Fruit fly (Drosophila melanogaster) whole organism, embryonic: ENCODE data around the gene CG1024.

ENCODE experiments used
- Atf3 ChIP-seq: fragments of 200-800 bp; sonication (Bioruptor generic); optimal IDR thresholded peaks from 3 replicates; lab custom pipeline; 2016; ENCODE audit warnings: missing biosample characterization, missing genetic modification characterization
- Atf6 ChIP-seq: fragments of 200-800 bp; sonication (Bioruptor generic); IDR thresholded peaks from 2 replicates; pipeline ENCODE4 v1.3.6; 2022; ENCODE audit warnings: missing biosample characterization, missing genetic modification characterization
- CG10267 ChIP-seq: fragments of 200-800 bp; sonication (Bioruptor generic); optimal IDR thresholded peaks from 2 replicates; lab custom pipeline; 2018; ENCODE audit warnings: missing biosample characterization, mild to moderate bottlenecking, missing genetic modification characterization, moderate library complexity
- CG11093 ChIP-seq: fragments of 200-800 bp; sonication (Bioruptor generic); IDR thresholded peaks from 3 replicates; pipeline ENCODE4 v1.3.6; 2022; ENCODE audit warnings: missing biosample characterization, missing genetic modification characterization
- CG11398 ChIP-seq: fragments of 200-800 bp; sonication (Bioruptor generic); optimal IDR thresholded peaks from 2 replicates; lab custom pipeline; 2016; ENCODE audit warnings: missing biosample characterization, missing genetic modification characterization
- CG11504 ChIP-seq: fragments of 200-800 bp; sonication (Bioruptor generic); optimal IDR thresholded peaks from 3 replicates; lab custom pipeline; 2019; ENCODE audit warnings: missing biosample characterization, mild to moderate bottlenecking, missing genetic modification characterization, moderate library complexity
- CG15073 ChIP-seq: fragments of 200-800 bp; sonication (Bioruptor generic); optimal IDR thresholded peaks from 2 replicates; lab custom pipeline; 2016; ENCODE audit warnings: missing biosample characterization, missing genetic modification characterization
- CG1602 ChIP-seq: fragments of 200-800 bp; sonication (Bioruptor generic); optimal IDR thresholded peaks from 3 replicates; lab custom pipeline; 2016; ENCODE audit warnings: missing biosample characterization, missing genetic modification characterization
- CG16863 ChIP-seq: fragments of 200-800 bp; sonication (Bioruptor generic); optimal IDR thresholded peaks from 3 replicates; lab custom pipeline; 2016; ENCODE audit warnings: missing biosample characterization, missing genetic modification characterization
- CG17359 ChIP-seq: fragments of 200-800 bp; sonication (Bioruptor generic); optimal IDR thresholded peaks from 3 replicates; lab custom pipeline; 2018; ENCODE audit warnings: missing biosample characterization, mild to moderate bottlenecking, missing genetic modification characterization, moderate library complexity
- CG34422 ChIP-seq: fragments of 200-800 bp; sonication (Bioruptor generic); IDR thresholded peaks from 3 replicates; pipeline ENCODE4 v1.3.6; 2022; ENCODE audit warnings: missing biosample characterization, missing genetic modification characterization
- CG42726 ChIP-seq: fragments of 200-800 bp; sonication (Bioruptor generic); IDR thresholded peaks from 2 replicates; pipeline ENCODE4 v1.3.6; 2022; ENCODE audit warnings: missing biosample characterization, missing genetic modification characterization; ENCODE audit not compliant: partially characterized antibody
- CG4328 ChIP-seq: fragments of 200-800 bp; sonication (Bioruptor generic); optimal IDR thresholded peaks from 3 replicates; lab custom pipeline; 2017; ENCODE audit warnings: missing biosample characterization, missing genetic modification reagents, missing genetic modification characterization
- CG4820 ChIP-seq: fragments of 200-800 bp; sonication (Bioruptor generic); optimal IDR thresholded peaks from 3 replicates; lab custom pipeline; 2016; ENCODE audit warnings: missing biosample characterization, missing genetic modification characterization
- CG6175 ChIP-seq: fragments of 200-800 bp; sonication (Bioruptor generic); IDR thresholded peaks from 3 replicates; pipeline ENCODE4 v1.3.6; 2022; ENCODE audit warnings: missing biosample characterization, missing genetic modification characterization
- CG6765 ChIP-seq: fragments of 200-800 bp; sonication (Bioruptor generic); optimal IDR thresholded peaks from 3 replicates; lab custom pipeline; 2017; ENCODE audit warnings: missing biosample characterization, mild to moderate bottlenecking, missing genetic modification characterization
- CG9215 ChIP-seq: fragments of 200-800 bp; sonication (Bioruptor generic); IDR thresholded peaks from 2 replicates; pipeline ENCODE4 v1.3.6; 2022; ENCODE audit warnings: missing biosample characterization, missing genetic modification characterization
- CG9437 ChIP-seq: fragments of 200-800 bp; sonication (Bioruptor generic); optimal IDR thresholded peaks from 2 replicates; lab custom pipeline; 2018; ENCODE audit warnings: missing biosample characterization, mild to moderate bottlenecking, missing genetic modification characterization
- CG9609 ChIP-seq: fragments of 200-800 bp; sonication (Bioruptor generic); optimal IDR thresholded peaks from 3 replicates; lab custom pipeline; 2016; ENCODE audit warnings: missing biosample characterization, missing genetic modification characterization
- CG9727 ChIP-seq: fragments of 200-800 bp; sonication (Bioruptor generic); optimal IDR thresholded peaks from 3 replicates; lab custom pipeline; 2017; ENCODE audit warnings: missing biosample characterization, mild to moderate bottlenecking, missing genetic modification characterization
- CG9817 ChIP-seq: fragments of 200-800 bp; sonication (Bioruptor generic); optimal IDR thresholded peaks from 2 replicates; lab custom pipeline; 2018; ENCODE audit warnings: missing biosample characterization, mild to moderate bottlenecking, missing genetic modification characterization, moderate library complexity
- D19B ChIP-seq: fragments of 200-800 bp; sonication (Bioruptor generic); optimal IDR thresholded peaks from 2 replicates; lab custom pipeline; 2017; ENCODE audit warnings: missing biosample characterization, mild to moderate bottlenecking, missing genetic modification characterization
- Dll ChIP-seq: fragments of 200-800 bp; sonication (Bioruptor generic); IDR thresholded peaks from 4 replicates; pipeline ENCODE4 v1.3.6; 2022; ENCODE audit warnings: missing biosample characterization, missing genetic modification characterization; ENCODE audit not compliant: partially characterized antibody
- Doc2 ChIP-seq: fragments of 200-800 bp; sonication (Bioruptor generic); IDR thresholded peaks from 2 replicates; pipeline ENCODE4 v1.3.6; 2022; ENCODE audit warnings: missing biosample characterization, missing genetic modification characterization
- Hmr ChIP-seq: fragments of 200-800 bp; sonication (Bioruptor generic); optimal IDR thresholded peaks from 3 replicates; lab custom pipeline; 2017; ENCODE audit warnings: mild to moderate bottlenecking, missing biosample characterization, missing genetic modification reagents, missing genetic modification characterization
- Hr51 ChIP-seq, 2 experiments: fragments of 200-800 bp; sonication (Bioruptor generic); optimal IDR thresholded peaks; 2 replicates in 1 of 2; 3 replicates in 1 of 2; lab custom pipeline; 2016 to 2018; ENCODE audit warnings: missing biosample characterization in 2 of 2, missing genetic modification characterization in 2 of 2, mild to moderate bottlenecking in 1 of 2, moderate library complexity in 1 of 2
- Hr78 ChIP-seq, 2 experiments: fragments of 200-800 bp in 1 of 2; fragments of >200 bp in 1 of 2; sonication (Bioruptor generic) in 1 of 2; optimal IDR thresholded peaks; 2 replicates each; lab custom pipeline; 2017 to 2019; ENCODE audit warnings: missing biosample characterization in 2 of 2, missing genetic modification characterization in 2 of 2, mild to moderate bottlenecking in 1 of 2, moderate library complexity in 1 of 2
- Hsf ChIP-seq: fragments of 200-800 bp; sonication (Bioruptor generic); optimal IDR thresholded peaks from 3 replicates; lab custom pipeline; 2016; ENCODE audit warnings: missing biosample characterization, missing genetic modification characterization
- Myb ChIP-seq: fragments of 200-800 bp; sonication (Bioruptor generic); optimal IDR thresholded peaks from 2 replicates; lab custom pipeline; 2016; ENCODE audit warnings: missing biosample characterization, missing genetic modification characterization
- chn ChIP-seq: fragments of 200-800 bp; sonication (Bioruptor generic); optimal IDR thresholded peaks from 2 replicates; lab custom pipeline; 2016; ENCODE audit warnings: missing biosample characterization, missing genetic modification characterization
- corto ChIP-seq: fragments of 200-800 bp; sonication (Bioruptor generic); optimal IDR thresholded peaks from 2 replicates; lab custom pipeline; 2016; ENCODE audit warnings: missing biosample characterization, mild to moderate bottlenecking, missing genetic modification characterization, moderate library complexity
- croc ChIP-seq: fragments of 200-800 bp; sonication (Bioruptor generic); conservative IDR thresholded peaks from 3 replicates; pipeline ENCODE4 v1.3.6; 2022; ENCODE audit warnings: missing biosample characterization, missing genetic modification characterization
- da ChIP-seq: fragments of 200-800 bp; sonication (Bioruptor generic); optimal IDR thresholded peaks from 2 replicates; lab custom pipeline; 2016; ENCODE audit warnings: missing biosample characterization, missing genetic modification characterization
- dati ChIP-seq: fragments of 200-800 bp; sonication (Bioruptor generic); IDR thresholded peaks from 2 replicates; pipeline ENCODE4 v1.3.6; 2022; ENCODE audit warnings: missing biosample characterization, missing genetic modification characterization
- fu2 ChIP-seq: fragments of 200-800 bp; sonication (Bioruptor generic); optimal IDR thresholded peaks from 2 replicates; lab custom pipeline; 2016; ENCODE audit warnings: missing biosample characterization, missing genetic modification characterization
- h ChIP-seq: fragments of >200 bp; optimal IDR thresholded peaks from 2 replicates; lab custom pipeline; 2017
- jing ChIP-seq: fragments of 200-800 bp; sonication (Bioruptor generic); optimal IDR thresholded peaks from 2 replicates; lab custom pipeline; 2018; ENCODE audit warnings: missing biosample characterization, mild to moderate bottlenecking, missing genetic modification characterization
- knrl ChIP-seq: fragments of 200-800 bp; sonication (Bioruptor generic); IDR thresholded peaks from 3 replicates; pipeline ENCODE4 v1.3.6; 2022; ENCODE audit warnings: missing biosample characterization, missing genetic modification characterization; ENCODE audit not compliant: partially characterized antibody
- lilli ChIP-seq: fragments of 200-800 bp; sonication (Bioruptor generic); optimal IDR thresholded peaks from 3 replicates; lab custom pipeline; 2016; ENCODE audit warnings: missing biosample characterization, missing genetic modification characterization
- pfk ChIP-seq: fragments of 200-800 bp; sonication (Bioruptor generic); optimal IDR thresholded peaks from 2 replicates; lab custom pipeline; 2018; ENCODE audit warnings: missing biosample characterization, mild to moderate bottlenecking, missing genetic modification characterization, moderate library complexity
- pros ChIP-seq: fragments of 200-800 bp; sonication (Bioruptor generic); optimal IDR thresholded peaks from 3 replicates; lab custom pipeline; 2019; ENCODE audit warnings: missing biosample characterization, mild to moderate bottlenecking, missing genetic modification characterization, moderate library complexity
- pum ChIP-seq: fragments of 200-800 bp; sonication (Bioruptor generic); optimal IDR thresholded peaks from 2 replicates; lab custom pipeline; 2016; ENCODE audit warnings: missing biosample characterization, missing genetic modification characterization
- salm ChIP-seq: fragments of 200-800 bp; sonication (Bioruptor generic); optimal IDR thresholded peaks from 2 replicates; lab custom pipeline; 2018; ENCODE audit warnings: missing biosample characterization, mild to moderate bottlenecking, missing genetic modification characterization
- sim ChIP-seq: fragments of 200-800 bp; sonication (Bioruptor generic); IDR thresholded peaks from 2 replicates; pipeline ENCODE4 v1.3.6; 2022; ENCODE audit warnings: missing biosample characterization, missing genetic modification characterization
- sisA ChIP-seq: fragments of 200-800 bp; sonication (Bioruptor generic); IDR thresholded peaks from 2 replicates; pipeline ENCODE4 v1.3.6; 2022; ENCODE audit warnings: missing biosample characterization, missing genetic modification characterization
- sr ChIP-seq: fragments of 200-800 bp; sonication (Bioruptor generic); IDR thresholded peaks from 3 replicates; pipeline ENCODE4 v1.3.6; 2022; ENCODE audit warnings: missing biosample characterization, missing genetic modification characterization
- tio ChIP-seq: fragments of 200-800 bp; sonication (Bioruptor generic); optimal IDR thresholded peaks from 2 replicates; lab custom pipeline; 2017; ENCODE audit warnings: missing biosample characterization, missing genetic modification characterization, inconsistent platforms
- toy ChIP-seq: fragments of 200-800 bp; sonication (Bioruptor generic); IDR thresholded peaks from 2 replicates; pipeline ENCODE4 v1.3.6; 2022; ENCODE audit warnings: missing biosample characterization, missing genetic modification characterization
- usp ChIP-seq: fragments of >200 bp; optimal IDR thresholded peaks from 2 replicates; lab custom pipeline; 2017; ENCODE audit warnings: missing biosample characterization, missing genetic modification characterization
- z ChIP-seq: fragments of 200-800 bp; sonication (Bioruptor generic); IDR thresholded peaks from 3 replicates; pipeline ENCODE4 v1.3.6; 2022; ENCODE audit warnings: missing biosample characterization, missing genetic modification characterization

CG1024 gene

DNA sequence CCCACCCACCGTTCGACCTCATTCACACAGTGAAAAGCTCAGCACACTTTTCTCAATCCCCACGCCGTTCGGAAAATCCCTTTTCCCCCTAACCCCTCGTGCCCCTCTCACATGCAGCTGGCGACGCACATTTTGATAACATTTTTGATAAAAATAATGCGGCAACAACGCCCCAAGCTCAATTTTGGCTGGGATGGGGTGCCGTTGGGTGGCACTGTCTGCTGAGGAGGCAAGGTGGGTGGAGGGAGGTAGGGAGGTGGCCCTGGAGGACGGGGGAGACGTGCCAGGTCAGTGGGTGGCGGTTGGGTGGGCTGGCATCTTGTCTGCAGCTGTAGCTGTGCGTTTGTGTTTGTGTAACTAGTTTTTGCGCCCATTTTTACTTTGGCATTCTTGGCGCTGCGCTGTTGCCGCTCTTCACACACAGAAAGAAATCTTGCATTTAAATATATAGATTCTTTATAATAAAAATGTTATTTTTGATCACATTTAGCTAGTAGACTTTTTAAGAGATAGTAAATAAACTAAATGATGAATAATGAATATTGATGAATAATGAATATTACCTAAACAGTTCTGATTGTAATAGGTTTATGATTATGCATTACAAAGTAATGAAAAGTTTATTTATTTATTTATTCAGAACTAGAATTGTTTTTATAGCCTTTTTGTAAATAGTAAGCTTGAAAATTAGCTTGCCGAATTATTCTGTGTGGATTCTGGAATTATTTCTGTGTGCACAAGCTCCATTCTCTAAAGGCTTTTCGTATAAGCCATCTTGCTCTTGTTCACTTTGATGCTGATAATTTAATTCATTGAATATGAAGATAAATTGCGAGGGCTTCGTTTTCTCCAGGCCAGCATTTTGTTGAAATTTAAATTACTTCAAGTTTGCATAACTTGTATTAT is 34.6 kb upstream of the CG1024 start (continued):
- peak in 1 of 2 experiments; percentile 90 for TF ChIP-seq Hr78 (GFP tag; optimal IDR thresholded peaks at IDR 0.05; lab: Kevin White, UChicago)
- TF ChIP-seq CG17359 (tag; lab: Kevin White, UChicago), result peak; percentile 48
- no peak for TF ChIP-seq Doc2 (GFP tag; lab: Robert Waterston, UW)
- TF ChIP-seq CG11504 (tag; lab: Kevin White, UChicago), result peak; percentile 74
- no peak for TF ChIP-seq pros (GFP tag; lab: Kevin White, UChicago)
- TF ChIP-seq CG9817 (tag; lab: Kevin White, UChicago), result no peak
- TF ChIP-seq dati (GFP tag; lab: Robert Waterston, UW), result no peak
- TF ChIP-seq da, result no peak
- no peak for TF ChIP-seq salm (tag; lab: Kevin White, UChicago)
- no peak for TF ChIP-seq Atf6
- TF ChIP-seq fu2 (GFP tag; lab: Kevin White, UChicago), result no peak
- no peak for TF ChIP-seq chn
- no peak for TF ChIP-seq CG9609 (GFP tag; lab: Kevin White, UChicago)
- TF ChIP-seq sim (GFP tag; lab: Robert Waterston, UW), result no peak
- no peak for TF ChIP-seq D19B (GFP tag; lab: Kevin White, UChicago)
- peak; percentile 10 for TF ChIP-seq CG10267 (tag; lab: Kevin White, UChicago)
- no peak for TF ChIP-seq corto (GFP tag; lab: Kevin White, UChicago)
- TF ChIP-seq CG15073 (GFP tag; lab: Kevin White, UChicago), result no peak
- no peak for TF ChIP-seq CG11093 (GFP tag; lab: Robert Waterston, UW)
- TF ChIP-seq CG4328 (GFP tag; lab: Kevin White, UChicago), result no peak
- peak in 1 of 2 experiments; percentile 62 for TF ChIP-seq Hr51 (GFP tag; optimal IDR thresholded peaks at IDR 0.05; lab: Kevin White, UChicago)
- no peak for TF ChIP-seq pum (GFP tag; lab: Kevin White, UChicago)
- no peak for TF ChIP-seq pfk
- no peak for TF ChIP-seq CG9215 (GFP tag; lab: Robert Waterston, UW)
- 0 out of 2 replicates have a peak, but pooled peaks have one; percentile 19 for TF ChIP-seq sisA (GFP tag; lab: Robert Waterston, UW)
- TF ChIP-seq z (GFP tag; lab: Robert Waterston, UW), result no peak
- TF ChIP-seq CG9727 (GFP tag; lab: Kevin White, UChicago), result peak; percentile 55
- no peak for TF ChIP-seq h (lab: Kevin White, UChicago)
- TF ChIP-seq croc, result no peak
- TF ChIP-seq jing (GFP tag; lab: Kevin White, UChicago), result no peak
- no peak for TF ChIP-seq Atf3
- peak; percentile 6 for TF ChIP-seq lilli (GFP tag; lab: Kevin White, UChicago)
- no peak for TF ChIP-seq CG6765 (GFP tag; lab: Kevin White, UChicago)
- no peak for TF ChIP-seq CG16863 (GFP tag; lab: Kevin White, UChicago)
- TF ChIP-seq CG4820 (GFP tag; lab: Kevin White, UChicago), result no peak
- no peak for TF ChIP-seq CG11398 (GFP tag; lab: Kevin White, UChicago)
- no peak for TF ChIP-seq CG34422 (GFP tag; lab: Robert Waterston, UW)
- TF ChIP-seq Myb (GFP tag; lab: Kevin White, UChicago), result no peak
- peak; percentile 26 for TF ChIP-seq tio (GFP tag; lab: Kevin White, UChicago)
- no peak for TF ChIP-seq knrl
- no peak for TF ChIP-seq usp (GFP tag; lab: Kevin White, UChicago)
- peak; percentile 44; the same call in 1 of the 3 replicates for TF ChIP-seq sr (GFP tag; lab: Robert Waterston, UW)
- no peak for TF ChIP-seq toy (GFP tag; lab: Robert Waterston, UW)
- TF ChIP-seq Dll (GFP tag; lab: Robert Waterston, UW), result no peak
- no peak for TF ChIP-seq Hsf
- peak; percentile 36 for TF ChIP-seq Hmr
- TF ChIP-seq CG42726 (GFP tag; lab: Robert Waterston, UW), result no peak
- peak; percentile 13 for TF ChIP-seq CG1602
- TF ChIP-seq CG9437 (GFP tag; lab: Kevin White, UChicago), result peak; percentile 44
- TF ChIP-seq CG6175 (GFP tag; lab: Robert Waterston, UW), result no peak
